Worm (Caenorhabditis elegans) whole organism, L2 larva: ENCODE data around the gene rad-51.
"Not testable (repeated sequence)": the region's sequence is repeated elsewhere in the genome, so short reads cannot be mapped to it uniquely, and the experiment has no call there.

Experiments used
- F13H6.1 ChIP-seq: sonication (generic microtip); optimal IDR thresholded peaks from 2 replicates; lab custom pipeline; 2016; ENCODE audit warnings: missing genetic modification characterization, missing compliant biosample characterization
- R02D3.7 ChIP-seq: fragments of 150-350 bp; optimal IDR thresholded peaks from 2 replicates; lab custom pipeline; 2014; ENCODE audit warnings: missing biosample characterization, missing genetic modification characterization
- alr-1 ChIP-seq: fragments of 150-350 bp; optimal IDR thresholded peaks from 2 replicates; lab custom pipeline; 2014; ENCODE audit warnings: missing biosample characterization, missing genetic modification characterization
- aly-2 ChIP-seq: fragments of 150-350 bp; optimal IDR thresholded peaks from 2 replicates; lab custom pipeline; 2014; ENCODE audit warnings: missing biosample characterization, missing genetic modification characterization
- blmp-1 ChIP-seq: sonication (generic microtip); optimal IDR thresholded peaks from 2 replicates; lab custom pipeline; 2017; ENCODE audit warnings: missing genetic modification characterization, mild to moderate bottlenecking, missing compliant biosample characterization, antibody characterized with exemption, moderate library complexity; ENCODE audit not compliant: insufficient read depth
- ceh-82 ChIP-seq: fragments of 150-350 bp; optimal IDR thresholded peaks from 2 replicates; lab custom pipeline; 2014; ENCODE audit warnings: missing biosample characterization, missing genetic modification characterization
- crh-2 ChIP-seq: sonication (generic microtip); optimal IDR thresholded peaks from 2 replicates; lab custom pipeline; 2017; ENCODE audit warnings: missing biosample characterization, missing genetic modification characterization
- dmd-4 ChIP-seq: sonication (generic microtip); optimal IDR thresholded peaks from 2 replicates; lab custom pipeline; 2017; ENCODE audit warnings: missing biosample characterization, missing genetic modification characterization
- egl-27 ChIP-seq: sonication (generic microtip); optimal IDR thresholded peaks from 3 replicates; lab custom pipeline; 2017; ENCODE audit warnings: missing biosample characterization, missing genetic modification reagents, missing genetic modification characterization
- elt-3 ChIP-seq: sonication (generic microtip); optimal IDR thresholded peaks from 2 replicates; lab custom pipeline; 2017; ENCODE audit warnings: missing biosample characterization, missing genetic modification characterization
- fos-1 ChIP-seq: fragments of 150-350 bp; optimal IDR thresholded peaks from 2 replicates; lab custom pipeline; 2014; ENCODE audit warnings: missing biosample characterization, missing genetic modification characterization
- gmeb-1 ChIP-seq: fragments of 150-350 bp; optimal IDR thresholded peaks from 2 replicates; lab custom pipeline; 2014; ENCODE audit warnings: missing biosample characterization, missing genetic modification characterization
- lin-11 ChIP-seq: fragments of 150-350 bp; sonication (generic microtip); optimal IDR thresholded peaks from 2 replicates; lab custom pipeline; 2014; ENCODE audit warnings: missing biosample characterization, missing genetic modification characterization, inconsistent platforms, mixed read lengths
- lin-13 ChIP-seq: fragments of 150-350 bp; optimal IDR thresholded peaks from 2 replicates; lab custom pipeline; 2014; ENCODE audit warnings: missing biosample characterization, missing genetic modification reagents, missing genetic modification characterization
- lin-39 ChIP-seq: fragments of 150-350 bp; optimal IDR thresholded peaks from 2 replicates; lab custom pipeline; 2014; ENCODE audit warnings: missing biosample characterization, missing genetic modification reagents, missing genetic modification characterization
- lsy-2 ChIP-seq, 2 experiments: fragments of 150-350 bp in 1 of 2; sonication (generic microtip) in 1 of 2; optimal IDR thresholded peaks; 2 replicates each; lab custom pipeline; 2014 to 2017; ENCODE audit warnings: missing biosample characterization in 2 of 2, missing genetic modification characterization in 2 of 2
- mab-5 ChIP-seq: fragments of 150-350 bp; optimal IDR thresholded peaks from 2 replicates; lab custom pipeline; 2014; ENCODE audit warnings: missing biosample characterization, missing genetic modification characterization
- mdl-1 ChIP-seq, 2 experiments: fragments of 150-350 bp in 1 of 2; sonication (generic microtip) in 1 of 2; optimal IDR thresholded peaks; 2 replicates each; lab custom pipeline; 2017; ENCODE audit warnings: missing biosample characterization in 2 of 2, missing genetic modification characterization in 2 of 2
- nhr-11 ChIP-seq: fragments of 150-350 bp; optimal IDR thresholded peaks from 2 replicates; lab custom pipeline; 2014; ENCODE audit warnings: missing biosample characterization, missing genetic modification characterization
- nhr-12 ChIP-seq: fragments of 150-350 bp; optimal IDR thresholded peaks from 2 replicates; lab custom pipeline; 2014; ENCODE audit warnings: missing biosample characterization, missing genetic modification characterization
- nhr-129 ChIP-seq: fragments of 150-350 bp; optimal IDR thresholded peaks from 2 replicates; lab custom pipeline; 2014; ENCODE audit warnings: missing biosample characterization, missing genetic modification characterization
- nhr-21 ChIP-seq: fragments of 150-350 bp; optimal IDR thresholded peaks from 2 replicates; lab custom pipeline; 2014; ENCODE audit warnings: missing biosample characterization, missing genetic modification characterization
- nhr-23 ChIP-seq: fragments of 150-350 bp; optimal IDR thresholded peaks from 2 replicates; lab custom pipeline; 2014; ENCODE audit warnings: missing biosample characterization, missing genetic modification reagents, missing genetic modification characterization
- nhr-237 ChIP-seq: fragments of 150-350 bp; optimal IDR thresholded peaks from 2 replicates; lab custom pipeline; 2014; ENCODE audit warnings: missing biosample characterization, missing genetic modification characterization
- nhr-25 ChIP-seq: fragments of 150-350 bp; sonication (generic microtip); optimal IDR thresholded peaks from 3 replicates; lab custom pipeline; 2014; ENCODE audit warnings: missing biosample characterization, missing genetic modification characterization
- peb-1 ChIP-seq: fragments of 150-350 bp; optimal IDR thresholded peaks from 2 replicates; lab custom pipeline; 2014; ENCODE audit warnings: missing biosample characterization, missing genetic modification characterization
- skn-1 ChIP-seq: sonication (generic microtip); optimal IDR thresholded peaks from 2 replicates; lab custom pipeline; 2017; ENCODE audit warnings: missing biosample characterization, missing genetic modification characterization
- sma-3 ChIP-seq: sonication (generic microtip); optimal IDR thresholded peaks from 2 replicates; lab custom pipeline; 2016; ENCODE audit warnings: missing genetic modification reagents, missing genetic modification characterization, missing compliant biosample characterization
- sma-9 ChIP-seq, 2 experiments: fragments of 150-350 bp in 1 of 2; sonication (generic microtip) in 1 of 2; optimal IDR thresholded peaks; 2 replicates each; lab custom pipeline; 2014 to 2016; ENCODE audit warnings: missing genetic modification characterization in 2 of 2, mild to moderate bottlenecking in 1 of 2, missing biosample characterization in 1 of 2, missing compliant biosample characterization in 1 of 2, missing genetic modification reagents in 1 of 2, moderate library complexity in 1 of 2
- snpc-4 ChIP-seq: fragments of 150-350 bp; optimal IDR thresholded peaks from 2 replicates; lab custom pipeline; 2014; ENCODE audit warnings: missing biosample characterization, missing genetic modification characterization
- unc-39 ChIP-seq: fragments of 150-350 bp; optimal IDR thresholded peaks from 2 replicates; lab custom pipeline; 2014; ENCODE audit warnings: missing biosample characterization, missing genetic modification characterization
- unc-55 ChIP-seq: fragments of 150-350 bp; sonication (generic microtip); optimal IDR thresholded peaks from 3 replicates; lab custom pipeline; 2014; ENCODE audit warnings: missing biosample characterization, missing genetic modification reagents, missing genetic modification characterization
- zag-1 ChIP-seq: fragments of 150-350 bp; optimal IDR thresholded peaks from 2 replicates; lab custom pipeline; 2014; ENCODE audit warnings: missing biosample characterization, missing genetic modification characterization
- ztf-11 ChIP-seq: sonication (generic microtip); optimal IDR thresholded peaks from 2 replicates; lab custom pipeline; 2017; ENCODE audit warnings: missing biosample characterization, missing genetic modification characterization
- ztf-4 ChIP-seq: fragments of 150-350 bp; optimal IDR thresholded peaks from 2 replicates; lab custom pipeline; 2014; ENCODE audit warnings: missing biosample characterization, missing genetic modification characterization

Gene rad-51

ce11 chrIV:10322650-10323049 is 38.6 kb upstream of the rad-51 start, which contains the start of gene R09E10.1:
TSS of gene R09E10.1 (minus strand) at chrIV:10322750.
- not testable (repeated sequence) for TF ChIP-seq fos-1 (tag; lab: Kevin White, UChicago); unc-55; lin-13

ce11 chrIV:10318199-10318598 is 34.2 kb upstream of the rad-51 start, which contains the start of gene R09E10.2:
TSS of gene R09E10.2 (minus strand) at chrIV:10318299.
- no peak for TF ChIP-seq nhr-21 (tag; lab: Kevin White, UChicago)

- no peak for TF ChIP-seq nhr-25 (tag; lab: Kevin White, UChicago)
- TF ChIP-seq snpc-4 (tag; lab: Kevin White, UChicago) = no peak
- TF ChIP-seq aly-2 = no peak
- TF ChIP-seq zag-1 (tag; lab: Kevin White, UChicago) = no peak
- no peak for TF ChIP-seq skn-1 (tag; lab: Kevin White, UChicago)
- no peak for TF ChIP-seq nhr-12 (tag; lab: Kevin White, UChicago)
- no peak for TF ChIP-seq R02D3.7 (tag; lab: Kevin White, UChicago)
- TF ChIP-seq lsy-2 (tag; optimal IDR thresholded peaks at IDR 0.05; lab: Kevin White, UChicago) = no peak
- TF ChIP-seq nhr-11 = no peak
- no peak for TF ChIP-seq elt-3 (tag; lab: Kevin White, UChicago)
- TF ChIP-seq sma-9 (GFP tag; optimal IDR thresholded peaks at IDR 0.05; lab: Kevin White, UChicago) = no peak
- no peak for TF ChIP-seq sma-9 (tag; optimal IDR thresholded peaks at IDR 0.05; lab: Kevin White, UChicago)
- TF ChIP-seq ceh-82 = no peak
- no peak for TF ChIP-seq mab-5 (tag; lab: Kevin White, UChicago)
- TF ChIP-seq gmeb-1 (tag; lab: Kevin White, UChicago) = no peak
- TF ChIP-seq ztf-11 (tag; lab: Kevin White, UChicago) = no peak
- TF ChIP-seq ztf-4 (tag; lab: Kevin White, UChicago) = no peak
- no peak for TF ChIP-seq nhr-21 (tag; lab: Kevin White, UChicago)
- TF ChIP-seq, all 48 proteins: peak for 0
Measured at ce11 chrIV:10313565-10313964, 29.5 kb upstream of the rad-51 start, which contains the start of gene acs-18. TSS of gene acs-18 (minus strand) at chrIV:10313665.

- TF ChIP-seq dmd-4 (tag; lab: Kevin White, UChicago) (no peak), nhr-21 (tag; lab: Kevin White, UChicago) (no peak)
Measured at ce11 chrIV:10311115-10311514, 27.1 kb upstream of the rad-51 start.

ce11 chrIV:10310329-10310728 is 26.3 kb upstream of the rad-51 start, which contains the start of gene R09E10.8:
TSS of gene R09E10.8 (minus strand) at chrIV:10310429.
- no peak for TF ChIP-seq nhr-237 (tag; lab: Kevin White, UChicago)
- no peak for TF ChIP-seq snpc-4 (tag; lab: Kevin White, UChicago)
- no peak for TF ChIP-seq lsy-2 (tag; optimal IDR thresholded peaks at IDR 0.05; lab: Kevin White, UChicago)
- no peak for TF ChIP-seq blmp-1 (tag; lab: Kevin White, UChicago)
- TF ChIP-seq mab-5 (tag; lab: Kevin White, UChicago) = no peak
- no peak for TF ChIP-seq egl-27 (tag; lab: Kevin White, UChicago)
- TF ChIP-seq sma-3 (GFP tag; lab: Kevin White, UChicago) = no peak
- TF ChIP-seq R02D3.7 (tag; lab: Kevin White, UChicago) = no peak
- TF ChIP-seq dmd-4 (tag; lab: Kevin White, UChicago) = no peak
- no peak for TF ChIP-seq sma-9 (GFP tag; optimal IDR thresholded peaks at IDR 0.05; lab: Kevin White, UChicago)
- TF ChIP-seq sma-9 (tag; optimal IDR thresholded peaks at IDR 0.05; lab: Kevin White, UChicago) = no peak

ce11 chrIV:10304383-10304782 is 20.3 kb upstream of the rad-51 start:
- TF ChIP-seq alr-1 (tag; lab: Kevin White, UChicago) = no peak
- TF ChIP-seq nhr-12 (tag; lab: Kevin White, UChicago) = no peak
- TF ChIP-seq nhr-129 (tag; lab: Kevin White, UChicago) = no peak
- TF ChIP-seq sma-9 (GFP tag; optimal IDR thresholded peaks at IDR 0.05; lab: Kevin White, UChicago) = no peak
- TF ChIP-seq sma-9 (tag; optimal IDR thresholded peaks at IDR 0.05; lab: Kevin White, UChicago) = no peak
- TF ChIP-seq mdl-1 (tag; optimal IDR thresholded peaks at IDR 0.05; lab: Kevin White, UChicago) = no peak
- no peak for TF ChIP-seq F13H6.1 (tag; lab: Kevin White, UChicago)
- TF ChIP-seq nhr-23 (tag; lab: Kevin White, UChicago) = no peak
- no peak for TF ChIP-seq lin-39 (tag; lab: Kevin White, UChicago)
- TF ChIP-seq unc-39 (tag; lab: Kevin White, UChicago) = no peak
- TF ChIP-seq elt-3 (tag; lab: Kevin White, UChicago) = no peak
- TF ChIP-seq crh-2 (tag; lab: Kevin White, UChicago) = no peak
- no peak for TF ChIP-seq gmeb-1 (tag; lab: Kevin White, UChicago)
- no peak for TF ChIP-seq nhr-25 (tag; lab: Kevin White, UChicago)
- no peak for TF ChIP-seq peb-1 (tag; lab: Kevin White, UChicago)
- no peak for TF ChIP-seq ceh-82
- TF ChIP-seq lin-11 = no peak
